Worm (Caenorhabditis elegans) whole organism, L3 larva: ENCODE results near the gene sru-44.

Experiments
- aly-2 ChIP-seq: fragments of 150-350 bp; optimal IDR thresholded peaks from 2 replicates; lab custom pipeline; 2014; ENCODE audit warnings: missing biosample characterization, missing genetic modification characterization
- ama-1 ChIP-seq: fragments of 150-350 bp; optimal IDR thresholded peaks from 2 replicates; lab custom pipeline; 2018
- egl-27 ChIP-seq: sonication (generic microtip); optimal IDR thresholded peaks from 4 replicates; lab custom pipeline; 2017; ENCODE audit warnings: missing biosample characterization, missing genetic modification reagents, missing genetic modification characterization
- elt-1 ChIP-seq: fragments of 150-350 bp; optimal IDR thresholded peaks from 2 replicates; lab custom pipeline; 2014; ENCODE audit warnings: missing biosample characterization, missing genetic modification characterization
- fkh-10 ChIP-seq: sonication (generic microtip); optimal IDR thresholded peaks from 2 replicates; lab custom pipeline; 2017; ENCODE audit warnings: missing biosample characterization, missing genetic modification reagents, missing genetic modification characterization
- nfya-1 ChIP-seq: sonication (generic microtip); optimal IDR thresholded peaks from 2 replicates; lab custom pipeline; 2017; ENCODE audit warnings: missing genetic modification characterization, mild to moderate bottlenecking, missing compliant biosample characterization, antibody characterized with exemption, moderate library complexity; ENCODE audit not compliant: insufficient read depth
- nhr-23 ChIP-seq: fragments of 150-350 bp; optimal IDR thresholded peaks from 2 replicates; lab custom pipeline; 2014; ENCODE audit warnings: missing biosample characterization, missing genetic modification reagents, missing genetic modification characterization
- nhr-25 ChIP-seq: sonication (generic microtip); optimal IDR thresholded peaks from 2 replicates; lab custom pipeline; 2017; ENCODE audit warnings: missing biosample characterization, missing genetic modification characterization
- nhr-76 ChIP-seq: fragments of 150-350 bp; sonication (generic microtip); optimal IDR thresholded peaks from 5 replicates; lab custom pipeline; 2014; ENCODE audit warnings: missing biosample characterization, missing genetic modification characterization
- unc-62 ChIP-seq: fragments of 150-350 bp; sonication (generic microtip); optimal IDR thresholded peaks from 4 replicates; lab custom pipeline; 2014; ENCODE audit warnings: missing biosample characterization, missing genetic modification reagents, missing genetic modification characterization

- TF ChIP-seq nhr-23 (tag; lab: Kevin White, UChicago) (no peak), egl-27 (tag; lab: Kevin White, UChicago) (no peak), fkh-10 (GFP tag; lab: Kevin White, UChicago) (no peak), unc-62 (no peak), ama-1 (lab: Kevin White, UChicago) (no peak), aly-2 (tag; lab: Kevin White, UChicago) (no peak), nhr-25 (tag; lab: Kevin White, UChicago) (no peak), nhr-76 (tag; lab: Kevin White, UChicago) (no peak), elt-1 (tag; lab: Kevin White, UChicago) (no peak), nfya-1 (tag; lab: Kevin White, UChicago) (no peak)
These were observed 13.3 kb upstream of the sru-44 start, which contains the start of the genes F57E7.4 and spig-6 for ce11 chrV:16480919-16481630.
